Worm (Caenorhabditis elegans): ENCODE measurements around the gene M04C3.1.

DNA sequence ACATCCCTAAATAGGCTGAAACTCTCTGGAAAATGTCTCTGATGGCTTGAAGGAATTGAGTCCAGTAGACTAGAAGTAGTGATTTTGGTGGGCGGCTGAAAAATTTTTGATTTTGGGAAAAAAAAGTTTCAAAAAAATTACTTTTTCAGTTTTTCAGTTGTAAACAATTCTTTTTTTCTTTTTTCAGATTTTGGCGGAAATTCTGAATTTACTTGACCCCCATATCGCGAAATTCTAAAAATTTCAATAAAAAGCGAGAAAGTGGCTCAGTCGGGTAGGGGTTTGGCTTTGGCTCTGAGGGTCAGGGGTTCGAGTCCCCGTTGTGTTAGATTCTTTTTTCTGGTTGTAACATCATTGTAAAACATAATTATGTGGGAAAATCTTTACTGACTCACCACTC is 14.4 kb downstream of the M04C3.1 start, which contains the start of gene srw-85:
- TF ChIP-seq ceh-34 (tag; optimal IDR thresholded peaks at IDR 0.05) (no peak), unc-3 (GFP tag; conservative IDR thresholded peaks at IDR 0.05) (no peak), unc-3 (tag; optimal IDR thresholded peaks at IDR 0.05) (no peak), hlh-15 (tag; optimal IDR thresholded peaks at IDR 0.05) (no peak), pqm-1 (tag; optimal IDR thresholded peaks at IDR 0.05) (no peak)
